Fruit fly (Drosophila melanogaster) whole organism, adult: ENCODE results near the gene CG42395.

Source experiments
- CG33017 ChIP-seq: fragments of 200-800 bp; sonication (Bioruptor generic); optimal IDR thresholded peaks from 2 replicates; lab custom pipeline; 2018; ENCODE audit warnings: missing biosample characterization, mild to moderate bottlenecking, missing genetic modification characterization, moderate library complexity
- CG7101 ChIP-seq: fragments of 200-800 bp; sonication (Bioruptor generic); optimal IDR thresholded peaks from 2 replicates; lab custom pipeline; 2018; ENCODE audit warnings: missing biosample characterization, mild to moderate bottlenecking, missing genetic modification characterization, moderate library complexity
- Crg-1 ChIP-seq: fragments of 200-800 bp; sonication (Bioruptor generic); optimal IDR thresholded peaks from 2 replicates; lab custom pipeline; 2016; ENCODE audit warnings: missing biosample characterization, missing genetic modification characterization
- cic ChIP-seq: fragments of 200-800 bp; sonication (Bioruptor generic); optimal IDR thresholded peaks from 2 replicates; lab custom pipeline; 2017; ENCODE audit warnings: missing biosample characterization, mild to moderate bottlenecking, missing genetic modification characterization, moderate library complexity
- pad ChIP-seq: fragments of 200-800 bp; sonication (Bioruptor generic); optimal IDR thresholded peaks from 3 replicates; lab custom pipeline; 2017; ENCODE audit warnings: missing biosample characterization, missing genetic modification characterization, mild to moderate bottlenecking, moderate library complexity, missing genetic modification reagents

DNA sequence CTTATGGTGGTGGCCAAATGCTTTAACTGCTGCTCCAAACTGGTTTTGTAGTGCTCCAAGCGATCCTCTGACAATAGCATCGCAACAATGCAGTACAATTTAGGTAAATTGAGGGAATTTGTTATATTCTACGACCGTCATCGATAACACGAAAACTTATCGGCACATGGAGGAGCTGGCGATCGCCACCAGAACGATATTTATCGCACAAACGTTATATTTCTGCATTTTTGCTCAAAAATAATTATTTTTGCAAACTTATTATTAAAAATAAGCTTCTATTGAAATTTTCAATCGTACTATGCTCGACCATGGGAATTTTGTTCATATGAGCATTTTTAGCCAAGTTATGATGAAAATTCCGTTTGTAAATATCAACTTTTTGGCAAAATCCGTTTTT is 19.6 kb downstream of the CG42395 start, which contains the start of gene CG15317:
- TF ChIP-seq CG7101 (no peak), cic (GFP tag; lab: Kevin White, UChicago) (no peak), Crg-1 (no peak), pad (GFP tag; lab: Kevin White, UChicago) (no peak), CG33017 (tag; lab: Kevin White, UChicago) (no peak)
